Fruit fly (Drosophila melanogaster): Measurements from ENCODE around the gene CG42505.

DNA sequence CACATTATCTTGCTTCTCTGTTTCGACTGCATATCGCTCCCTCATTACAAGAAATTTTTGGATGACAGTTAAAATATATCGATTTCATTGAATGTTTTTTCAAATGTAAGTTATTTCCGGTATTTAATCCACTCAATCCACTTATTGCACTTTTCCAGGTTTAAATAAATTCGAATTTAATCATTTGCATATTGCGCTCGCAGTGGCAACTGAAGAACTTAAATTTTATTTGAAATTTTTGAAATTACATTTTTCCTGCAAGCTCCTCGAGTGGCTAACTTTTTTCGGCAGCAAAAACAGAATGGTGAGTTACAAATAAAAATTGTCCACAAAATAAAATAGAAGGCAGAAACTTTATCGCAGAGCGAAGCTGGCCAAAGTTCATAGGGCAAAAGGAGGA, at the start of gene CG42505, which contains the start of the genes CG31358 and CG42504:
- TF ChIP-seq CG8632 (GFP tag; optimal IDR thresholded peaks at IDR 0.05) (no peak), cyc (GFP tag; optimal IDR thresholded peaks at IDR 0.05) (no peak), pdm3 (GFP tag; optimal IDR thresholded peaks at IDR 0.05) (no peak), Hr39 (GFP tag; optimal IDR thresholded peaks at IDR 0.05) (no peak), Hr4 (GFP tag; optimal IDR thresholded peaks at IDR 0.05) (no peak), CG11762 (GFP tag; optimal IDR thresholded peaks at IDR 0.05; ENCODE audit: insufficient read depth) (no peak), Eip78C (GFP tag) (no peak), achi (GFP tag; optimal IDR thresholded peaks at IDR 0.05) (no peak), OdsH (GFP tag; optimal IDR thresholded peaks at IDR 0.05) (no peak), CG6792 (GFP tag; optimal IDR thresholded peaks at IDR 0.05) (no peak), acj6 (GFP tag; optimal IDR thresholded peaks at IDR 0.05) (no peak)

Measured in whole organism, prepupa.